Worm (Caenorhabditis elegans): Measurements from ENCODE around the gene ssq-3.

- no peak for TF ChIP-seq ztf-23 (GFP tag; IDR thresholded peaks at IDR 0.05)
- no peak for TF ChIP-seq cog-1 (tag; optimal IDR thresholded peaks at IDR 0.05)
Observed at ce11 chrIV:7152409-7152808, 41.0 kb downstream of the ssq-3 start, which contains the start of gene col-113.
